Fruit fly (Drosophila melanogaster) whole organism, adult: Measurements from ENCODE around the gene Apc2.

Experiments used
- CG11617 ChIP-seq: fragments of 200-800 bp; sonication (Bioruptor generic); optimal IDR thresholded peaks from 2 replicates; lab custom pipeline; 2017; ENCODE audit warnings: mild to moderate bottlenecking, missing biosample characterization, missing genetic modification reagents, missing genetic modification characterization
- CG12768 ChIP-seq: fragments of 200-800 bp; sonication (Bioruptor generic); optimal IDR thresholded peaks from 2 replicates; lab custom pipeline; 2017; ENCODE audit warnings: missing biosample characterization, missing genetic modification characterization, mild to moderate bottlenecking, moderate library complexity, missing genetic modification reagents
- CG14711 ChIP-seq: fragments of 200-800 bp; sonication (Bioruptor generic); optimal IDR thresholded peaks from 2 replicates; lab custom pipeline; 2018; ENCODE audit warnings: missing biosample characterization, mild to moderate bottlenecking, missing genetic modification characterization, moderate library complexity
- CG1620 ChIP-seq: fragments of 200-800 bp; sonication (Bioruptor generic); optimal IDR thresholded peaks from 2 replicates; lab custom pipeline; 2016; ENCODE audit warnings: missing biosample characterization, missing genetic modification characterization
- CG33017 ChIP-seq: fragments of 200-800 bp; sonication (Bioruptor generic); optimal IDR thresholded peaks from 2 replicates; lab custom pipeline; 2018; ENCODE audit warnings: missing biosample characterization, mild to moderate bottlenecking, missing genetic modification characterization, moderate library complexity
- Crg-1 ChIP-seq: fragments of 200-800 bp; sonication (Bioruptor generic); optimal IDR thresholded peaks from 2 replicates; lab custom pipeline; 2016; ENCODE audit warnings: missing biosample characterization, missing genetic modification characterization
- cic ChIP-seq: fragments of 200-800 bp; sonication (Bioruptor generic); optimal IDR thresholded peaks from 2 replicates; lab custom pipeline; 2017; ENCODE audit warnings: missing biosample characterization, mild to moderate bottlenecking, missing genetic modification characterization, moderate library complexity
- cnc ChIP-seq, 2 experiments: fragments of >200 bp; optimal IDR thresholded peaks; 2 replicates each; lab custom pipeline; 2017
- kay ChIP-seq: fragments of 200-800 bp; sonication (Bioruptor generic); peaks from one replicate; lab custom pipeline; 2016; ENCODE audit warnings: missing biosample characterization, missing genetic modification characterization, borderline replicate concordance

- TF ChIP-seq CG12768 (GFP tag; lab: Kevin White, UChicago) (no peak), CG33017 (tag; lab: Kevin White, UChicago) (no peak), Crg-1 (GFP tag; lab: Kevin White, UChicago) (no peak), cic (GFP tag; lab: Kevin White, UChicago) (peak; percentile 14), CG11617 (GFP tag; lab: Kevin White, UChicago) (peak; percentile 10), kay (GFP tag; lab: Kevin White, UChicago) (no peak), CG14711 (tag; lab: Kevin White, UChicago) (no peak), cnc (optimal IDR thresholded peaks at IDR 0.05; lab: Kevin White, UChicago) (no peak), CG1620 (no peak)
Measured at dm6 chr3R:24116180-24116579, 47.6 kb upstream of the Apc2 start, which contains the start of gene CG13607.
